Worm (Caenorhabditis elegans) whole organism, L1 larva: Measurements from ENCODE around the gene T15H9.5.

Experiments
- C16A3.4 ChIP-seq: fragments of 150-350 bp; optimal IDR thresholded peaks from 2 replicates; lab custom pipeline; 2014; ENCODE audit warnings: missing biosample characterization, missing genetic modification characterization
- F16B12.6 ChIP-seq: fragments of 150-350 bp; optimal IDR thresholded peaks from 2 replicates; lab custom pipeline; 2014; ENCODE audit warnings: missing biosample characterization, missing genetic modification characterization
- Y116A8C.19 ChIP-seq: sonication (generic microtip); optimal IDR thresholded peaks from 2 replicates; lab custom pipeline; 2016; ENCODE audit warnings: missing compliant biosample characterization, missing genetic modification characterization, borderline replicate concordance
- alr-1 ChIP-seq: fragments of 200-800 bp; sonication (Bioruptor generic); optimal IDR thresholded peaks from 2 replicates; lab custom pipeline; 2018; ENCODE audit warnings: borderline replicate concordance, mild to moderate bottlenecking, missing genetic modification characterization, missing compliant biosample characterization
- aly-2 ChIP-seq: fragments of 150-350 bp; optimal IDR thresholded peaks from 2 replicates; lab custom pipeline; 2014; ENCODE audit warnings: missing biosample characterization, missing genetic modification characterization
- ama-1 ChIP-seq: fragments of 150-350 bp; optimal IDR thresholded peaks from 2 replicates; lab custom pipeline; 2014
- blmp-1 ChIP-seq: fragments of 150-350 bp; optimal IDR thresholded peaks from 2 replicates; lab custom pipeline; 2014; ENCODE audit warnings: missing biosample characterization, missing genetic modification characterization
- dpl-1 ChIP-seq, 3 experiments: fragments of 150-350 bp in 2 of 3; sonication (generic microtip) in 1 of 3; optimal IDR thresholded peaks; 2 replicates each; lab custom pipeline; 2014 to 2017; ENCODE audit warnings: missing biosample characterization in 3 of 3, missing genetic modification characterization in 3 of 3, missing genetic modification reagents in 3 of 3
- efl-1 ChIP-seq, 4 experiments: fragments of 150-350 bp; optimal IDR thresholded peaks in 3 of 4; peaks in 1 of 4; 1 replicate in 1 of 4; 2 replicates in 3 of 4; lab custom pipeline; 2014; ENCODE audit warnings: missing biosample characterization in 2 of 4, missing genetic modification characterization in 2 of 4, missing genetic modification reagents in 2 of 4
- efl-3 ChIP-seq: fragments of 200-800 bp; sonication (Bioruptor generic); optimal IDR thresholded peaks from 2 replicates; lab custom pipeline; 2018; ENCODE audit warnings: mild to moderate bottlenecking, missing genetic modification characterization, missing compliant biosample characterization
- elt-2 ChIP-seq: sonication (generic microtip); optimal IDR thresholded peaks from 2 replicates; lab custom pipeline; 2016; ENCODE audit warnings: missing genetic modification characterization, mild to moderate bottlenecking, inconsistent platforms, missing compliant biosample characterization, missing genetic modification reagents
- elt-3 ChIP-seq, 6 experiments: fragments of 150-350 bp in 1 of 6; sonication (generic microtip); optimal IDR thresholded peaks; 2 replicates each; lab custom pipeline; 2017 to 2018; ENCODE audit warnings: missing biosample characterization in 6 of 6, missing genetic modification characterization in 6 of 6, inconsistent platforms in 1 of 6
- grh-1 ChIP-seq: fragments of 200-800 bp; sonication (Bioruptor generic); IDR thresholded peaks from 2 replicates; pipeline ENCODE4 v1.3.6; 2022; ENCODE audit warnings: missing genetic modification reagents, missing genetic modification characterization, missing compliant biosample characterization
- isw-1 ChIP-seq: fragments of 200-800 bp; sonication (Bioruptor generic); IDR thresholded peaks from 2 replicates; pipeline ENCODE4 v1.3.6; 2022; ENCODE audit warnings: missing genetic modification characterization, missing compliant biosample characterization
- lin-13 ChIP-seq: fragments of 150-350 bp; optimal IDR thresholded peaks from 2 replicates; lab custom pipeline; 2014; ENCODE audit warnings: missing biosample characterization, missing genetic modification reagents, missing genetic modification characterization
- lin-14 ChIP-seq: fragments of 200-800 bp; sonication (Bioruptor generic); optimal IDR thresholded peaks from 2 replicates; lab custom pipeline; 2018; ENCODE audit warnings: mild to moderate bottlenecking, missing genetic modification characterization, moderate library complexity, missing compliant biosample characterization
- lin-15B ChIP-seq: fragments of 150-350 bp; sonication (generic microtip); optimal IDR thresholded peaks from 3 replicates; lab custom pipeline; 2014; ENCODE audit warnings: missing biosample characterization, missing genetic modification characterization
- lin-35 ChIP-seq, 2 experiments: fragments of 150-350 bp; optimal IDR thresholded peaks; 2 replicates each; lab custom pipeline; 2014; ENCODE audit warnings: missing biosample characterization in 2 of 2, missing genetic modification characterization in 2 of 2, missing genetic modification reagents in 2 of 2
- lin-39 ChIP-seq: fragments of 150-350 bp; optimal IDR thresholded peaks from 2 replicates; lab custom pipeline; 2014; ENCODE audit warnings: missing biosample characterization, missing genetic modification reagents, missing genetic modification characterization
- lir-3 ChIP-seq: sonication (generic microtip); optimal IDR thresholded peaks from 2 replicates; lab custom pipeline; 2016; ENCODE audit warnings: mild to moderate bottlenecking, missing genetic modification characterization, moderate library complexity, missing compliant biosample characterization; ENCODE audit not compliant: poor library complexity
- lsy-2 ChIP-seq, 2 experiments: fragments of 150-350 bp; optimal IDR thresholded peaks; 2 replicates each; lab custom pipeline; 2014; ENCODE audit warnings: missing biosample characterization in 2 of 2, missing genetic modification characterization in 2 of 2
- mdl-1 ChIP-seq, 2 experiments: fragments of 150-350 bp; optimal IDR thresholded peaks; 2 replicates each; lab custom pipeline; 2014 to 2017; ENCODE audit warnings: missing biosample characterization in 2 of 2, missing genetic modification characterization in 2 of 2, inconsistent platforms in 1 of 2
- nhr-19 ChIP-seq: fragments of 200-800 bp; sonication (Bioruptor generic); conservative IDR thresholded peaks from 2 replicates; pipeline ENCODE4 v1.3.6; 2022; ENCODE audit warnings: missing genetic modification characterization, missing compliant biosample characterization
- nhr-20 ChIP-seq: sonication (generic microtip); optimal IDR thresholded peaks from 2 replicates; lab custom pipeline; 2016; ENCODE audit warnings: mild to moderate bottlenecking, missing genetic modification characterization, missing compliant biosample characterization
- nhr-237 ChIP-seq: fragments of 150-350 bp; optimal IDR thresholded peaks from 2 replicates; lab custom pipeline; 2014; ENCODE audit warnings: missing biosample characterization, missing genetic modification characterization
- nhr-71 ChIP-seq: sonication (generic microtip); optimal IDR thresholded peaks from 2 replicates; lab custom pipeline; 2016; ENCODE audit warnings: mild to moderate bottlenecking, missing genetic modification characterization, moderate library complexity, missing compliant biosample characterization
- nhr-85 ChIP-seq: sonication (generic microtip); peaks from one replicate; lab custom pipeline; 2016; ENCODE audit warnings: missing genetic modification characterization, inconsistent platforms, missing compliant biosample characterization
- nhr-90 ChIP-seq: sonication (generic microtip); optimal IDR thresholded peaks from 2 replicates; lab custom pipeline; 2016; ENCODE audit warnings: mild to moderate bottlenecking, missing genetic modification characterization, missing compliant biosample characterization; ENCODE audit not compliant: poor library complexity
- pag-3 ChIP-seq: sonication (generic microtip); optimal IDR thresholded peaks from 2 replicates; lab custom pipeline; 2017; ENCODE audit warnings: missing genetic modification characterization, mild to moderate bottlenecking, missing compliant biosample characterization, antibody characterized with exemption, borderline replicate concordance; ENCODE audit not compliant: insufficient read depth
- pqm-1 ChIP-seq: sonication (generic microtip); optimal IDR thresholded peaks from 3 replicates; lab custom pipeline; 2017; ENCODE audit warnings: missing biosample characterization, missing genetic modification characterization
- snpc-4 ChIP-seq: fragments of 150-350 bp; optimal IDR thresholded peaks from 2 replicates; lab custom pipeline; 2014; ENCODE audit warnings: missing biosample characterization, missing genetic modification characterization
- snu-23 ChIP-seq: sonication (generic microtip); optimal IDR thresholded peaks from 2 replicates; lab custom pipeline; 2016; ENCODE audit warnings: missing genetic modification characterization, missing compliant biosample characterization
- sox-4 ChIP-seq: sonication (generic microtip); optimal IDR thresholded peaks from 2 replicates; lab custom pipeline; 2016; ENCODE audit warnings: missing genetic modification characterization, missing compliant biosample characterization
- sup-37 ChIP-seq: fragments of 200-800 bp; sonication (Bioruptor generic); optimal IDR thresholded peaks from 2 replicates; lab custom pipeline; 2018; ENCODE audit warnings: mild to moderate bottlenecking, missing genetic modification characterization, missing compliant biosample characterization
- unc-86 ChIP-seq: sonication (generic microtip); optimal IDR thresholded peaks from 2 replicates; lab custom pipeline; 2016; ENCODE audit warnings: missing genetic modification characterization, missing compliant biosample characterization
- vab-15 ChIP-seq: sonication (generic microtip); optimal IDR thresholded peaks from 2 replicates; lab custom pipeline; 2017; ENCODE audit warnings: missing genotype, mild to moderate bottlenecking, missing genetic modification characterization, missing compliant biosample characterization
- zag-1 ChIP-seq: fragments of 150-350 bp; optimal IDR thresholded peaks from 2 replicates; lab custom pipeline; 2014; ENCODE audit warnings: missing biosample characterization, missing genetic modification characterization
- zip-4 ChIP-seq: fragments of 200-800 bp; sonication (Bioruptor generic); optimal IDR thresholded peaks from 2 replicates; lab custom pipeline; 2018; ENCODE audit warnings: mild to moderate bottlenecking, missing genetic modification characterization, moderate library complexity, missing compliant biosample characterization

T15H9.5 gene

DNA sequence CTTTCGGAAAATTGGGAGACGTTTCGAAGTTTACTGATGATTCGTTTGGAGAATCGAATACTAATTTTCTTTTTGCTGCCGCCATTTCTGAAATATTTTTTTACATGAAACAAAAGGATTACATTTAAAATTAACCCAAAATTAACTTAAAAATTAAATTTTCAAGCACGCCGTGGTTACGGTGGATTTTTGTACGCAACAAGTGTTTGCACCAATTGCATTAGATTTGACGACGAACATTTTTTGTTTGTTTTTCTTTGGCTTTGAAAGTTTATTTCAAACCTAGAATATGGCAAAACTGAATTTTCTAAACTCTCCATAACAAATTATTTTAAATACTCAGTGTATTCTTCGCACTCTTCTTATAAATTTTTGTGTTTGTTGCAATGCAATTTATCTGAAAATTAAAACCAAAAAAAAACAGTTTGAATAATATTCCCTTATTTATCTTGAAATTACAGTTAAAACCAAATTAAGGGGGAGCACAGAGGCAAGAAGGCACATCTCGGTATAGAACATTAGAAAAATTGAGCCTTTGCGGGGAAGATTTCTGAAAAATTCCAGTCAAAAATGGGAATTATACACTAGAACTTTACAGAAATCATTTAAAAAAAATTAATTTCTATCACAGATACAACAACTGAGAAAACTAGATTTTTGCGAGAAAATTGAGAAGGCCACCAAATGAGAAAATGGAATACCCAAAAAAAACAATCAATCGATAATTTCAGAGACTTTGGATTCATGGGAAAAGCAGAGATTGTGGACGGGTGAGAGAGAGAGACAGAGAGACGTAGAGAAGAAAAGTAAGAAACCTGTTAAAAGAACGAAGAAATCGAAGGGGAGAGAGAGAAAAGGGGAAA, 6.0 kb upstream of the T15H9.5 start, which contains the start of gene hal-3 (continued):
- no peak for TF ChIP-seq Y116A8C.19 (tag; lab: Kevin White, UChicago)

- TF ChIP-seq sup-37 (GFP tag; lab: Kevin White, UChicago), result no peak
- TF ChIP-seq grh-1, result no peak
- TF ChIP-seq snu-23 (GFP tag; lab: Kevin White, UChicago), result no peak
- TF ChIP-seq nhr-237 (tag; lab: Kevin White, UChicago), result no peak
- TF ChIP-seq aly-2 (tag; lab: Kevin White, UChicago), result no peak
- no peak for TF ChIP-seq zip-4
- TF ChIP-seq F16B12.6 (tag; lab: Kevin White, UChicago), result no peak
Measured at ce11 chrII:9614728-9615127, 3.5 kb upstream of the T15H9.5 start, which contains the start of gene hlh-6. Gene hlh-6, minus strand, starts transcription at chrII:9614828.

- TF ChIP-seq vab-15, result no peak
- no peak for TF ChIP-seq blmp-1
- TF ChIP-seq C16A3.4 (tag; lab: Kevin White, UChicago), result no peak
- no peak for TF ChIP-seq pqm-1
- no peak for TF ChIP-seq nhr-90 (tag; lab: Kevin White, UChicago)
- TF ChIP-seq snpc-4 (tag; lab: Kevin White, UChicago), result no peak
- TF ChIP-seq efl-3 (GFP tag; lab: Kevin White, UChicago), result no peak
- TF ChIP-seq aly-2 (tag; lab: Kevin White, UChicago), result no peak
Measured at ce11 chrII:9609296-9609695, 2.0 kb downstream of the T15H9.5 start, which contains the start of gene pap-2. Gene pap-2, minus strand, starts transcription at chrII:9609396.

DNA sequence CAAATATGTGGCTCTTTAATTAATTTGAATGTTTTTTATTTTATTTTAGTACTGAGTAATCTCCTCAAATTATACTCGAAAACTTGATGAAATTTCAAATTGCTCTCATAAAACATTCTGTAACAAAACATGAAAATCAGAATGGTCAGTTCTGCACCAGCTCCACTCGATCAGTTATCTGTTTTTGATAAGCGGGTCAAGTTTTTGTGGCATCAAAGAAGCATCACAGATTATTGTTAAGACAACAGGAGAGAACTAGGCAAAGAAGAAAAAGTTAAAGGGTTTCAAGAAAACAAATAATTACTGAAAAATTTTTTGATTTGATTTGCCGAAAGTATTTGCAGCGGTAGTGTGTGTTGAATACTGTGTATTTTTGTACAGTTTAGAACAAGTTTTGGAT, 4.1 kb downstream of the T15H9.5 start:
- TF ChIP-seq nhr-19 (GFP tag; lab: Robert Waterston, UW) (peak; percentile 62), elt-2 (tag; lab: Kevin White, UChicago) (peak; percentile 63), lin-35 (GFP tag; optimal IDR thresholded peaks at IDR 0.05; lab: Kevin White, UChicago) (peak in 1 of 2 experiments; percentile 3), alr-1 (tag; lab: Kevin White, UChicago) (no peak)

DNA sequence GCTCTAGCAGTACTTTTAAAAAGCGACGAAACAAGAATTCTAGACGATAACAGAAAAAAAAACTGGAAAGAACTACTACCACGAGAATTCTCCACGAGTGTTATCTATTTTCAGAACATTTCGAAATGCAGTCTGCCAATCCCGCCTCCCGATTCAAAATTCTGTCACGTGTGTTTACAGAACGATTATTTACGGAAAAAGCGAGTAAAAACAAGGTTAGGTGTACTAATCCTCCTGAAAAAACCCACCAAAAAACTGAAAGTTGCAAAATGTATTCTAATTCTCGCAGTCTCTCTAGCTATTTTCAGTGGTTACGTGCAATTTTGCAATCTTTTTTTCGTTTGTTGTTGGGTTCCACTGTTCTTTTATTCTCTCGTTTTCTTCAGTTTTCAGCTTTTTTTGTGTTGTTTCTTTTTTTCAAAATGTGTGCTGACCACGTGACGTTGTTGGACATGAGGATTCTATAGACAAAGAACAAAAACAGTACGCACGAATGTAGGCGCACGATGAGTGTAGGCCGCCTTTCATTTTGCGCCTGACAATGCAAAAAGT, 4.7 kb downstream of the T15H9.5 start:
- TF ChIP-seq lin-35 (GFP tag; optimal IDR thresholded peaks at IDR 0.05; lab: Kevin White, UChicago), result peak in 1 of 2 experiments; percentile 44
- TF ChIP-seq efl-1 (optimal IDR thresholded peaks at IDR 0.05; lab: Kevin White, UChicago), result no peak
- peak in 1 of 2 experiments; percentile 42 for TF ChIP-seq efl-1 (GFP tag; optimal IDR thresholded peaks at IDR 0.05 in 1 of 2; lab: Kevin White, UChicago)
- no peak for TF ChIP-seq nhr-237 (tag; lab: Kevin White, UChicago)
- no peak for TF ChIP-seq mdl-1 (tag; optimal IDR thresholded peaks at IDR 0.05; lab: Kevin White, UChicago)
- no peak for TF ChIP-seq dpl-1 (GFP tag; optimal IDR thresholded peaks at IDR 0.05; lab: Kevin White, UChicago)
- no peak for TF ChIP-seq lin-13
- no peak for TF ChIP-seq isw-1 (GFP tag; lab: Robert Waterston, UW)

DNA sequence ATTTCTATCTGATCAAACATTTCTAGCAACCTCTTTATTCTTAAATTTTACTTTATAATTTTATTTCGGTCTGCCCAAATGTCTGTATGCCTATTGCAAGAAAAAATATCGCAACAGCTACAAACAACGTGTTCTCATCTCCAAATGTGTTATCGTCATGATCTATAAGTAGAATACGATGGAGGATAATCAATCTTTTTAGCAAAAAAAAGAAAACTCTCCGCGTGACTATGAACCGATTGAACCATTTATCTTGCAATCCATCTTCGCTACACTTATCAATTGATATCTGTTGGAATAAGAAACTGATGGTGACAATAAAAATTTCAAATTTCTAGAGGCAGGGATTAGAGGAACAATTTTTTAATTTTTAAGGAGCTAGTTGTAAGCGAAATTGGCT, 5.3 kb downstream of the T15H9.5 start:
- TF ChIP-seq lsy-2 (tag; optimal IDR thresholded peaks at IDR 0.05; lab: Kevin White, UChicago) (peak in 1 of 2 experiments; percentile 32), blmp-1 (peak; percentile 78), lin-35 (GFP tag; optimal IDR thresholded peaks at IDR 0.05; lab: Kevin White, UChicago) (peak in 1 of 2 experiments; percentile 7), nhr-20 (tag; lab: Kevin White, UChicago) (peak; percentile 74), nhr-71 (peak; percentile 45), vab-15 (no peak), lin-14 (peak; percentile 43), alr-1 (tag; lab: Kevin White, UChicago) (no peak), nhr-19 (GFP tag; lab: Robert Waterston, UW) (peak; percentile 39), pag-3 (tag; lab: Kevin White, UChicago) (no peak), snu-23 (GFP tag; lab: Kevin White, UChicago) (peak; percentile 8), lir-3 (tag; lab: Kevin White, UChicago) (no peak), sox-4 (tag; lab: Kevin White, UChicago) (no peak), zag-1 (tag; lab: Kevin White, UChicago) (no peak), nhr-85 (tag; lab: Kevin White, UChicago) (peak; percentile 88), lin-39 (tag; lab: Kevin White, UChicago) (peak; percentile 47), unc-86 (tag; lab: Kevin White, UChicago) (no peak), elt-3 (tag; optimal IDR thresholded peaks at IDR 0.05; lab: Kevin White, UChicago) (peak in 3 of 6 experiments; percentile 8 to 85 (median 51)), lin-15B (tag; lab: Kevin White, UChicago) (no peak), ama-1 (lab: Kevin White, UChicago) (no peak)
- TF ChIP-seq, all 84 proteins: peak for 11
